Fruit fly (Drosophila melanogaster) whole organism, embryonic: Measurements from ENCODE around the gene CG11550.

Experiments
- Ada2b ChIP-seq: fragments of 200-800 bp; sonication (Bioruptor generic); IDR thresholded peaks from 2 replicates; pipeline ENCODE4 v1.3.6; 2022; ENCODE audit warnings: missing biosample characterization, missing genetic modification characterization
- Antp ChIP-seq: fragments of 200-800 bp; sonication (Bioruptor generic); optimal IDR thresholded peaks from 3 replicates; lab custom pipeline; 2016; ENCODE audit warnings: missing biosample characterization, missing genetic modification characterization
- CG10321 ChIP-seq: fragments of 200-800 bp; sonication (Bioruptor generic); IDR thresholded peaks from 2 replicates; pipeline ENCODE4 v1.3.6; 2022; ENCODE audit warnings: missing biosample characterization, missing genetic modification characterization
- CG11093 ChIP-seq: fragments of 200-800 bp; sonication (Bioruptor generic); IDR thresholded peaks from 3 replicates; pipeline ENCODE4 v1.3.6; 2022; ENCODE audit warnings: missing biosample characterization, missing genetic modification characterization
- CG11247 ChIP-seq: fragments of 200-800 bp; sonication (Bioruptor generic); IDR thresholded peaks from 2 replicates; pipeline ENCODE4 v1.3.6; 2022; ENCODE audit warnings: missing biosample characterization, missing genetic modification characterization
- CG13123 ChIP-seq: fragments of 200-800 bp; sonication (Bioruptor generic); optimal IDR thresholded peaks from 2 replicates; lab custom pipeline; 2016; ENCODE audit warnings: missing biosample characterization, missing genetic modification characterization
- CG13287 ChIP-seq: fragments of 200-800 bp; sonication (Bioruptor generic); IDR thresholded peaks from 2 replicates; pipeline ENCODE4 v1.3.6; 2022; ENCODE audit warnings: missing biosample characterization, missing genetic modification characterization; ENCODE audit not compliant: partially characterized antibody
- CG13775 ChIP-seq: fragments of 200-800 bp; sonication (Bioruptor generic); optimal IDR thresholded peaks from 3 replicates; lab custom pipeline; 2017; ENCODE audit warnings: missing biosample characterization, mild to moderate bottlenecking, missing genetic modification characterization
- CG14441 ChIP-seq: fragments of 200-800 bp; sonication (Bioruptor generic); IDR thresholded peaks from 2 replicates; pipeline ENCODE4 v1.3.6; 2022; ENCODE audit warnings: missing biosample characterization, missing genetic modification characterization
- CG15269 ChIP-seq: fragments of 200-800 bp; sonication (Bioruptor generic); optimal IDR thresholded peaks from 2 replicates; lab custom pipeline; 2018; ENCODE audit warnings: missing biosample characterization, mild to moderate bottlenecking, missing genetic modification characterization, moderate library complexity
- CG15479 ChIP-seq: fragments of 200-800 bp; sonication (Bioruptor generic); optimal IDR thresholded peaks from 3 replicates; lab custom pipeline; 2019; ENCODE audit warnings: missing biosample characterization, mild to moderate bottlenecking, missing genetic modification characterization, moderate library complexity
- CG17328 ChIP-seq: fragments of 200-800 bp; sonication (Bioruptor generic); IDR thresholded peaks from 2 replicates; pipeline ENCODE4 v1.3.6; 2022; ENCODE audit warnings: missing biosample characterization, missing genetic modification characterization
- CG17912 ChIP-seq: fragments of 200-800 bp; sonication (Bioruptor generic); optimal IDR thresholded peaks from 2 replicates; lab custom pipeline; 2018; ENCODE audit warnings: missing biosample characterization, mild to moderate bottlenecking, missing genetic modification characterization
- CG2875 ChIP-seq: fragments of 200-800 bp; sonication (Bioruptor generic); optimal IDR thresholded peaks from 2 replicates; lab custom pipeline; 2017; ENCODE audit warnings: missing biosample characterization, mild to moderate bottlenecking, missing genetic modification characterization, missing genetic modification reagents
- CG33213 ChIP-seq: fragments of 200-800 bp; sonication (Bioruptor generic); optimal IDR thresholded peaks from 3 replicates; lab custom pipeline; 2016; ENCODE audit warnings: missing biosample characterization, missing genetic modification characterization
- CG5245 ChIP-seq: fragments of 200-800 bp; sonication (Bioruptor generic); optimal IDR thresholded peaks from 3 replicates; lab custom pipeline; 2016; ENCODE audit warnings: missing biosample characterization, missing genetic modification characterization
- CG6254 ChIP-seq: fragments of 200-800 bp; sonication (Bioruptor generic); optimal IDR thresholded peaks from 3 replicates; lab custom pipeline; 2017; ENCODE audit warnings: mild to moderate bottlenecking, missing biosample characterization, missing genetic modification reagents, missing genetic modification characterization
- CG6654 ChIP-seq: fragments of 200-800 bp; sonication (Bioruptor generic); optimal IDR thresholded peaks from 2 replicates; lab custom pipeline; 2017; ENCODE audit warnings: missing biosample characterization, mild to moderate bottlenecking, missing genetic modification characterization
- CG7786 ChIP-seq: fragments of 200-800 bp; sonication (Bioruptor generic); optimal IDR thresholded peaks from 2 replicates; lab custom pipeline; 2016; ENCODE audit warnings: missing biosample characterization, missing genetic modification characterization
- CG9609 ChIP-seq: fragments of 200-800 bp; sonication (Bioruptor generic); optimal IDR thresholded peaks from 3 replicates; lab custom pipeline; 2016; ENCODE audit warnings: missing biosample characterization, missing genetic modification characterization
- CG9932 ChIP-seq: fragments of 200-800 bp; sonication (Bioruptor generic); IDR thresholded peaks from 2 replicates; pipeline ENCODE4 v1.3.6; 2022; ENCODE audit warnings: missing biosample characterization, missing genetic modification characterization
- Dp ChIP-seq: fragments of 200-800 bp; sonication (Bioruptor generic); optimal IDR thresholded peaks from 2 replicates; lab custom pipeline; 2018; ENCODE audit warnings: missing biosample characterization, mild to moderate bottlenecking, missing genetic modification characterization, moderate library complexity
- HLH3B ChIP-seq: fragments of 200-800 bp; sonication (Bioruptor generic); IDR thresholded peaks from 2 replicates; pipeline ENCODE4 v1.3.6; 2022; ENCODE audit warnings: missing biosample characterization, missing genetic modification characterization
- Hmx ChIP-seq: fragments of 200-800 bp; sonication (Bioruptor generic); optimal IDR thresholded peaks from 2 replicates; lab custom pipeline; 2016; ENCODE audit warnings: missing biosample characterization, missing genetic modification characterization
- Neu2 ChIP-seq: fragments of 200-800 bp; sonication (Bioruptor generic); optimal IDR thresholded peaks from 3 replicates; lab custom pipeline; 2016; ENCODE audit warnings: missing biosample characterization, missing genetic modification characterization, borderline replicate concordance
- Nf-YB ChIP-seq: fragments of 200-800 bp; sonication (Bioruptor generic); optimal IDR thresholded peaks from 3 replicates; lab custom pipeline; 2019; ENCODE audit warnings: missing biosample characterization, mild to moderate bottlenecking, missing genetic modification characterization, moderate library complexity
- Poxn ChIP-seq: fragments of 200-800 bp; sonication (Bioruptor generic); IDR thresholded peaks from 2 replicates; pipeline ENCODE4 v1.3.6; 2022; ENCODE audit warnings: missing biosample characterization, missing genetic modification characterization
- Side ChIP-seq: fragments of 200-800 bp; sonication (Bioruptor generic); optimal IDR thresholded peaks from 2 replicates; lab custom pipeline; 2016; ENCODE audit warnings: missing biosample characterization, missing genetic modification characterization
- ac ChIP-seq: fragments of 200-800 bp; sonication (Bioruptor generic); optimal IDR thresholded peaks from 3 replicates; lab custom pipeline; 2017; ENCODE audit warnings: missing biosample characterization, mild to moderate bottlenecking, missing genetic modification characterization
- bsh ChIP-seq, 2 experiments: fragments of 200-800 bp; sonication (Bioruptor generic); optimal IDR thresholded peaks; 2 replicates each; lab custom pipeline; 2017 to 2018; ENCODE audit warnings: mild to moderate bottlenecking in 2 of 2, missing biosample characterization in 2 of 2, missing genetic modification characterization in 2 of 2, moderate library complexity in 1 of 2
- cg ChIP-seq: fragments of 200-800 bp; sonication (Bioruptor generic); optimal IDR thresholded peaks from 3 replicates; lab custom pipeline; 2019; ENCODE audit warnings: missing biosample characterization, mild to moderate bottlenecking, missing genetic modification characterization, moderate library complexity
- chinmo ChIP-seq: fragments of 200-800 bp; sonication (Bioruptor generic); IDR thresholded peaks from 4 replicates; pipeline ENCODE4 v1.3.6; 2022; ENCODE audit warnings: missing biosample characterization, missing genetic modification characterization; ENCODE audit not compliant: partially characterized antibody
- crc ChIP-seq: fragments of 200-800 bp; sonication (Bioruptor generic); optimal IDR thresholded peaks from 2 replicates; lab custom pipeline; 2016; ENCODE audit warnings: missing biosample characterization, missing genetic modification characterization
- da ChIP-seq: fragments of 200-800 bp; sonication (Bioruptor generic); optimal IDR thresholded peaks from 2 replicates; lab custom pipeline; 2016; ENCODE audit warnings: missing biosample characterization, missing genetic modification characterization
- dimm ChIP-seq: fragments of 200-800 bp; sonication (Bioruptor generic); IDR thresholded peaks from 2 replicates; pipeline ENCODE4 v1.3.6; 2022; ENCODE audit warnings: missing biosample characterization, missing genetic modification characterization
- gem ChIP-seq: fragments of 200-800 bp; sonication (Bioruptor generic); optimal IDR thresholded peaks from 2 replicates; lab custom pipeline; 2019; ENCODE audit warnings: missing biosample characterization, mild to moderate bottlenecking, missing genetic modification characterization, moderate library complexity
- lov ChIP-seq, 2 experiments: fragments of 200-800 bp in 1 of 2; fragments of >200 bp in 1 of 2; sonication (Bioruptor generic) in 1 of 2; IDR thresholded peaks in 1 of 2; optimal IDR thresholded peaks in 1 of 2; 2 replicates in 1 of 2; 3 replicates in 1 of 2; pipeline versions ENCODE4 v1.3.6 to Lab custom; 2017 to 2022; ENCODE audit warnings: missing biosample characterization in 1 of 2, missing genetic modification characterization in 1 of 2
- luna ChIP-seq: fragments of 200-800 bp; sonication (Bioruptor generic); optimal IDR thresholded peaks from 2 replicates; lab custom pipeline; 2016; ENCODE audit warnings: missing biosample characterization, missing genetic modification characterization
- nerfin-2 ChIP-seq: fragments of 200-800 bp; sonication (Bioruptor generic); IDR thresholded peaks from 2 replicates; pipeline ENCODE4 v1.3.6; 2022; ENCODE audit warnings: missing biosample characterization, missing genetic modification characterization; ENCODE audit not compliant: partially characterized antibody
- nom ChIP-seq: fragments of 200-800 bp; sonication (Bioruptor generic); optimal IDR thresholded peaks from 2 replicates; lab custom pipeline; 2017; ENCODE audit warnings: missing biosample characterization, missing genetic modification characterization, mild to moderate bottlenecking, moderate library complexity, missing genetic modification reagents
- odd ChIP-seq: fragments of 200-800 bp; sonication (Bioruptor generic); optimal IDR thresholded peaks from 2 replicates; lab custom pipeline; 2017; ENCODE audit warnings: missing biosample characterization, mild to moderate bottlenecking, missing genetic modification characterization
- p53 ChIP-seq: fragments of 200-800 bp; sonication (Bioruptor generic); optimal IDR thresholded peaks from 2 replicates; lab custom pipeline; 2016; ENCODE audit warnings: missing biosample characterization, missing genetic modification characterization
- prd ChIP-seq, 3 experiments: fragments of >200 bp in 2 of 3; fragments of 200-800 bp in 1 of 3; sonication (Bioruptor generic) in 1 of 3; optimal IDR thresholded peaks in 2 of 3; IDR thresholded peaks in 1 of 3; 2 replicates in 2 of 3; 3 replicates in 1 of 3; pipeline versions ENCODE4 v1.3.6 to Lab custom; 2017 to 2022; ENCODE audit warnings: missing biosample characterization in 1 of 3, missing genetic modification characterization in 1 of 3
- row ChIP-seq: fragments of 200-800 bp; sonication (Bioruptor generic); IDR thresholded peaks from 3 replicates; pipeline ENCODE4 v1.3.6; 2022; ENCODE audit warnings: missing biosample characterization, missing genetic modification characterization
- sc ChIP-seq, 3 experiments: fragments of >200 bp in 2 of 3; fragments of 200-800 bp in 1 of 3; sonication (Bioruptor generic) in 1 of 3; optimal IDR thresholded peaks; 2 replicates in 2 of 3; 3 replicates in 1 of 3; lab custom pipeline; 2017; ENCODE audit warnings: mild to moderate bottlenecking in 1 of 3, missing biosample characterization in 1 of 3, missing genetic modification characterization in 1 of 3, missing genetic modification reagents in 1 of 3
- sisA ChIP-seq: fragments of 200-800 bp; sonication (Bioruptor generic); IDR thresholded peaks from 2 replicates; pipeline ENCODE4 v1.3.6; 2022; ENCODE audit warnings: missing biosample characterization, missing genetic modification characterization
- slbo ChIP-seq: fragments of 200-800 bp; sonication (Bioruptor generic); IDR thresholded peaks from 2 replicates; pipeline ENCODE4 v1.3.6; 2022; ENCODE audit warnings: missing biosample characterization, missing genetic modification characterization
- sr ChIP-seq: fragments of 200-800 bp; sonication (Bioruptor generic); IDR thresholded peaks from 3 replicates; pipeline ENCODE4 v1.3.6; 2022; ENCODE audit warnings: missing biosample characterization, missing genetic modification characterization
- toy ChIP-seq: fragments of 200-800 bp; sonication (Bioruptor generic); IDR thresholded peaks from 2 replicates; pipeline ENCODE4 v1.3.6; 2022; ENCODE audit warnings: missing biosample characterization, missing genetic modification characterization
- vfl ChIP-seq: fragments of 200-800 bp; sonication (Bioruptor generic); optimal IDR thresholded peaks from 2 replicates; lab custom pipeline; 2016; ENCODE audit warnings: missing biosample characterization, missing genetic modification characterization

CG11550 gene

dm6 chr3R:31630376-31630775 is 49.3 kb downstream of the CG11550 start (continued):
- TF ChIP-seq lov (optimal IDR thresholded peaks at IDR 0.05; lab: Kevin White, UChicago): no peak
- TF ChIP-seq lov (GFP tag; IDR thresholded peaks at IDR 0.05; lab: Robert Waterston, UW): no peak
- no peak for TF ChIP-seq CG13123 (GFP tag; lab: Kevin White, UChicago)
- no peak for TF ChIP-seq CG17912
- TF ChIP-seq CG9932: peak; percentile 53; the same call in 1 of the 2 replicates
- no peak for TF ChIP-seq CG11247 (GFP tag; lab: Robert Waterston, UW)
- TF ChIP-seq crc (GFP tag; lab: Kevin White, UChicago): no peak
- no peak for TF ChIP-seq odd (GFP tag; lab: Kevin White, UChicago)
- no peak for TF ChIP-seq toy (GFP tag; lab: Robert Waterston, UW)
- TF ChIP-seq CG13775 (GFP tag; lab: Kevin White, UChicago): no peak
- peak; percentile 29 for TF ChIP-seq CG15269
- TF ChIP-seq CG6654: no peak
- no peak for TF ChIP-seq prd (optimal IDR thresholded peaks at IDR 0.05; lab: Kevin White, UChicago)
- 0 out of 3 replicates have a peak, but pooled peaks have one; percentile 30 for TF ChIP-seq prd (GFP tag; IDR thresholded peaks at IDR 0.05; lab: Robert Waterston, UW)
- TF ChIP-seq HLH3B: no peak
- no peak for TF ChIP-seq CG15479 (GFP tag; lab: Kevin White, UChicago)
- TF ChIP-seq p53: no peak
- no peak for TF ChIP-seq CG14441 (GFP tag; lab: Robert Waterston, UW)
- TF ChIP-seq Ada2b (GFP tag; lab: Robert Waterston, UW): no peak
- TF ChIP-seq sr (GFP tag; lab: Robert Waterston, UW): no peak
- TF ChIP-seq nom: no peak
- TF ChIP-seq Dp (GFP tag; lab: Kevin White, UChicago): no peak
- no peak for TF ChIP-seq chinmo
- no peak for TF ChIP-seq bsh (GFP tag; optimal IDR thresholded peaks at IDR 0.05; lab: Kevin White, UChicago)
- TF ChIP-seq CG9609: no peak
- no peak for TF ChIP-seq Neu2 (GFP tag; lab: Kevin White, UChicago)
- no peak for TF ChIP-seq Poxn (GFP tag; lab: Robert Waterston, UW)
- 0 out of 2 replicates have a peak, but pooled peaks have one; percentile 20 for TF ChIP-seq CG17328 (GFP tag; lab: Robert Waterston, UW)
- TF ChIP-seq nerfin-2 (GFP tag; lab: Robert Waterston, UW): no peak
- TF ChIP-seq Side (GFP tag; lab: Kevin White, UChicago): no peak
- no peak for TF ChIP-seq ac (GFP tag; lab: Kevin White, UChicago)
- TF ChIP-seq slbo (GFP tag; lab: Robert Waterston, UW): peak; percentile 68
- TF ChIP-seq dimm (GFP tag; lab: Robert Waterston, UW): no peak
- no peak for TF ChIP-seq CG2875 (GFP tag; lab: Kevin White, UChicago)
- no peak for TF ChIP-seq Nf-YB
- TF ChIP-seq CG11093: no peak
- no peak for TF ChIP-seq vfl (GFP tag; lab: Kevin White, UChicago)
- TF ChIP-seq CG33213: no peak
- no peak for TF ChIP-seq cg
- no peak for TF ChIP-seq CG6254 (GFP tag; lab: Kevin White, UChicago)
- peak; percentile 16 for TF ChIP-seq CG7786 (GFP tag; lab: Kevin White, UChicago)
- TF ChIP-seq luna: no peak
- TF ChIP-seq sisA (GFP tag; lab: Robert Waterston, UW): no peak
- TF ChIP-seq CG13287 (GFP tag; lab: Robert Waterston, UW): no peak
- no peak for TF ChIP-seq sc (optimal IDR thresholded peaks at IDR 0.05; lab: Kevin White, UChicago)
- no peak for TF ChIP-seq sc (GFP tag; optimal IDR thresholded peaks at IDR 0.05; lab: Kevin White, UChicago)
- TF ChIP-seq row: peak; percentile 62
- no peak for TF ChIP-seq CG10321
- no peak for TF ChIP-seq Hmx
- peak; percentile 17 for TF ChIP-seq gem
- no peak for TF ChIP-seq da (GFP tag; lab: Kevin White, UChicago)
- peak; percentile 9 for TF ChIP-seq Antp (GFP tag; lab: Kevin White, UChicago)
- no peak for TF ChIP-seq CG5245
